Worm (Caenorhabditis elegans): Measurements from ENCODE around the gene sws-1.
A peak's percentile ranks its signal among the peaks of the same experiment; 100 is the strongest.

sws-1 gene

DNA sequence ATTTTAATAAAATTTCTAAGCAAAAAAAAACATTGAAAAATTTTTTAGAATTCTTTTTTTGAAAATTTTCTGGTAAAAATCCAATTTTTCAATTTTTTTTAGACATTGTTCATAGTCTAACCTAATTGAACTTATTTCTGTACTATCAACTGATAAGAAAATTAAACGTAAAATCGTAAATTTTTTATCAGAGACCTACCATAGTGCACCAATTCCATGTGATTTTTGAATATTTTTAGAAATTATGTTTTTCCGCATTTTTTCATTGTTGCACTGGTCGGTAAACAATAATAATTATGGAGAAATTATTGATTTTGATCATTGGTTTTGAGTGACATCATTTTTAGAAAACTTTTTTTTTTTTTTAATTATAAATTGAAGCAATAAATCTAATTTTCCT is 4.7 kb downstream of the sws-1 start:
- TF ChIP-seq fos-1 (tag; optimal IDR thresholded peaks at IDR 0.05) (peak; percentile 29), sem-4 (tag; optimal IDR thresholded peaks at IDR 0.05) (no peak)

DNA sequence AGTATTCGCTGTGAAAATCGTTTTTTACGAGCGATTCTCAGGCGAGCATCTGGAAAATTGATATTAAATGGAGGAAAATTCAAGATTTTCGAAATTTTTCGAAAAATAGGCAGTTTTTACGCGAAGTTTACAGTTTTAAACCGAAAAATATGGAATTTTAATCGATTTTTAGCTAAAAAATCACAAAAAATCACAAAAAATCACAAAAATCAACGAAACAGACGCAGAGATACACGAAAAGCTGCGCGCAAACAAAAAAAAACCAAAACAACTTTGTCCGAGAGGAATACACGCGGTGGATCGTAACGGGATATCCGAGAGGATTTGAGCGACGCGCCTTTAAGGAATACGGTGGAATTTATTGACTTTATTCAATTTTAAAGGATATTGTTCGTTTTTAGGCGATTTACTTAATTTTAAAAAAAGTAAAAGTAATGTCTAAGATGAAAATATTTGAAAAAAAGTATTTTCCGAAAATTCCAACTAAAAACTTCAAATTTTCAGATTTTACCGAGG is 11.6 kb downstream of the sws-1 start, which contains the start of gene Y39B6A.42:
Gene Y39B6A.42, minus strand, starts transcription at position 51 of the 516 bp plus-strand sequence.
- TF ChIP-seq nhr-11 (tag; optimal IDR thresholded peaks at IDR 0.05) (no peak), crh-2 (tag; optimal IDR thresholded peaks at IDR 0.05) (no peak), blmp-1 (tag; optimal IDR thresholded peaks at IDR 0.05; ENCODE audit: insufficient read depth) (no peak), sem-4 (tag; optimal IDR thresholded peaks at IDR 0.05) (no peak), ztf-1 (GFP tag; conservative IDR thresholded peaks at IDR 0.05) (no peak), snpc-4 (tag; optimal IDR thresholded peaks at IDR 0.05) (no peak), nhr-23 (tag; optimal IDR thresholded peaks at IDR 0.05) (no peak), elt-1 (tag; optimal IDR thresholded peaks at IDR 0.05) (no peak), C34F6.9 (tag; optimal IDR thresholded peaks at IDR 0.05) (no peak), unc-55 (GFP tag; optimal IDR thresholded peaks at IDR 0.05) (no peak), nhr-237 (tag; optimal IDR thresholded peaks at IDR 0.05) (no peak), nhr-12 (tag; optimal IDR thresholded peaks at IDR 0.05) (no peak), lin-11 (tag; optimal IDR thresholded peaks at IDR 0.05) (no peak), nhr-25 (tag; optimal IDR thresholded peaks at IDR 0.05) (no peak), lin-13 (GFP tag; optimal IDR thresholded peaks at IDR 0.05) (no peak), mab-5 (tag; optimal IDR thresholded peaks at IDR 0.05) (no peak)

DNA sequence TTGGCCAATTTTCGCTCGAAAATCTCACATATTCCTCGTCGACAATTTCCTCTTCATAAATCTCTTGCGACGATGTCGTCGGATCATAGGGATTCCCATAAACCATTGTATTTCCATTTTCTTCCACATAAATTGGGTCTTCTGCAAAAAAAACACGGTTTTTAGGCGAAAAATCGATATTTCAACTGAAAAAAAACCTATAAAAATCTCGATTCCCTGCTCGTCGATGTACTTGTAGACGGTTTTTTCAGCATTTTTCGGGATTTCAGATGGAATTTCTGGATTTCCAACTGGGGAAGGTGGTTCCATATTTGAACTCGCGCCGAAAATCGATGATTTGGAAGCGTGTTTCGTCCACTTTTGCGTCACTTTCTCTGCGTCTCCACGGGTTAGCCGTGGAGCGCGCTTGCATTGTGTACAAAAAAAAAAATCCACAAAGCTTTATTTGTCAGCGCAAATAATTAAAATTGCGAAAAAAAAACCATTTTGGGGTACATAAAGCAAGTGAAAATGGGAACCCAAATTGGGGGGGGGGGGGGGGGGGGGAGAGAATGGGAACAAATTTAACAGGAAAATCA is 13.7 kb downstream of the sws-1 start, which contains the start of gene Y39B6A.43:
Gene Y39B6A.43, minus strand, starts transcription at position 351 of the 578 bp plus-strand sequence.
- TF ChIP-seq nhr-25 (tag; optimal IDR thresholded peaks at IDR 0.05) (peak; percentile 96), snpc-4 (tag; optimal IDR thresholded peaks at IDR 0.05) (peak; percentile 83), ztf-11 (tag; optimal IDR thresholded peaks at IDR 0.05) (no peak), mab-5 (tag; optimal IDR thresholded peaks at IDR 0.05) (peak; percentile 92), ceh-16 (tag; optimal IDR thresholded peaks at IDR 0.05) (peak; percentile 55), crh-2 (tag; optimal IDR thresholded peaks at IDR 0.05) (peak; percentile 97), nhr-129 (tag; optimal IDR thresholded peaks at IDR 0.05) (peak; percentile 96), nhr-11 (tag; optimal IDR thresholded peaks at IDR 0.05) (no peak), Y55F3AM.14 (GFP tag; optimal IDR thresholded peaks at IDR 0.05) (peak; percentile 93), alr-1 (tag; optimal IDR thresholded peaks at IDR 0.05) (no peak), nhr-237 (tag; optimal IDR thresholded peaks at IDR 0.05) (peak; percentile 86), sem-4 (tag; optimal IDR thresholded peaks at IDR 0.05) (peak; percentile 94), nhr-77 (tag; optimal IDR thresholded peaks at IDR 0.05) (peak; percentile 90), zag-1 (tag; optimal IDR thresholded peaks at IDR 0.05) (peak; percentile 90), C34F6.9 (tag; optimal IDR thresholded peaks at IDR 0.05) (peak; percentile 91), ZK546.5 (tag; optimal IDR thresholded peaks at IDR 0.05) (peak; percentile 68), F13H6.1 (tag; optimal IDR thresholded peaks at IDR 0.05) (peak; percentile 88), R02D3.7 (tag; optimal IDR thresholded peaks at IDR 0.05) (peak; percentile 79), fos-1 (tag; optimal IDR thresholded peaks at IDR 0.05) (peak; percentile 90), unc-39 (tag; optimal IDR thresholded peaks at IDR 0.05) (peak; percentile 85), peb-1 (tag; optimal IDR thresholded peaks at IDR 0.05) (no peak), sma-3 (GFP tag; optimal IDR thresholded peaks at IDR 0.05) (peak; percentile 91), lin-39 (tag; optimal IDR thresholded peaks at IDR 0.05) (no peak), skn-1 (tag; optimal IDR thresholded peaks at IDR 0.05) (peak; percentile 57), dmd-4 (tag; optimal IDR thresholded peaks at IDR 0.05) (no peak), gmeb-1 (tag; optimal IDR thresholded peaks at IDR 0.05) (peak; percentile 99), aly-2 (tag; optimal IDR thresholded peaks at IDR 0.05) (no peak), nhr-10 (tag; optimal IDR thresholded peaks at IDR 0.05) (peak; percentile 87), unc-55 (GFP tag; optimal IDR thresholded peaks at IDR 0.05) (peak; percentile 99), nhr-23 (tag; optimal IDR thresholded peaks at IDR 0.05) (no peak), lin-11 (tag; optimal IDR thresholded peaks at IDR 0.05) (peak; percentile 93), ztf-1 (GFP tag; conservative IDR thresholded peaks at IDR 0.05) (no peak), sma-9 (GFP tag; optimal IDR thresholded peaks at IDR 0.05) (peak; percentile 93), sma-9 (tag; optimal IDR thresholded peaks at IDR 0.05) (no peak), ztf-4 (tag; optimal IDR thresholded peaks at IDR 0.05) (peak; percentile 81), mbf-1 (tag; optimal IDR thresholded peaks at IDR 0.05) (peak; percentile 19), egl-27 (tag; optimal IDR thresholded peaks at IDR 0.05) (peak; percentile 80), nhr-6 (tag; optimal IDR thresholded peaks at IDR 0.05) (peak; percentile 91), ceh-82 (tag; optimal IDR thresholded peaks at IDR 0.05) (peak; percentile 93), ama-1 (optimal IDR thresholded peaks at IDR 0.05) (no peak), mdl-1 (tag; optimal IDR thresholded peaks at IDR 0.05) (peak in 1 of 2 experiments; percentile 72), unc-62 (GFP tag; optimal IDR thresholded peaks at IDR 0.05) (no peak), lin-13 (GFP tag; optimal IDR thresholded peaks at IDR 0.05) (peak; percentile 99), elt-1 (tag; optimal IDR thresholded peaks at IDR 0.05) (no peak), blmp-1 (tag; optimal IDR thresholded peaks at IDR 0.05; ENCODE audit: insufficient read depth) (peak; percentile 67), nhr-21 (tag; optimal IDR thresholded peaks at IDR 0.05) (peak; percentile 94), nhr-12 (tag; optimal IDR thresholded peaks at IDR 0.05) (no peak)
